Fruit fly (Drosophila melanogaster) whole organism, embryonic: ENCODE data around the gene Nph.

Source experiments
- Abd-B ChIP-seq: fragments of 200-800 bp; sonication (Bioruptor generic); optimal IDR thresholded peaks from 2 replicates; lab custom pipeline; 2018; ENCODE audit warnings: missing biosample characterization, mild to moderate bottlenecking, missing genetic modification characterization, moderate library complexity
- CG10979 ChIP-seq: fragments of 200-800 bp; sonication (Bioruptor generic); optimal IDR thresholded peaks from 2 replicates; lab custom pipeline; 2018; ENCODE audit warnings: missing biosample characterization, mild to moderate bottlenecking, missing genetic modification characterization, moderate library complexity
- CG4617 ChIP-seq: fragments of 200-800 bp; sonication (Bioruptor generic); optimal IDR thresholded peaks from 3 replicates; lab custom pipeline; 2016; ENCODE audit warnings: missing biosample characterization, missing genetic modification characterization, borderline replicate concordance
- gro ChIP-seq: fragments of 200-800 bp; sonication (Bioruptor generic); optimal IDR thresholded peaks from 2 replicates; lab custom pipeline; 2016; ENCODE audit warnings: missing biosample characterization, missing genetic modification characterization
- lbe ChIP-seq: fragments of 200-800 bp; sonication (Bioruptor generic); optimal IDR thresholded peaks from 2 replicates; lab custom pipeline; 2016; ENCODE audit warnings: missing biosample characterization, mild to moderate bottlenecking, missing genetic modification characterization
- sug ChIP-seq: fragments of 200-800 bp; optimal IDR thresholded peaks from 2 replicates; lab custom pipeline; 2019; ENCODE audit warnings: missing biosample characterization, mild to moderate bottlenecking, missing genetic modification characterization, moderate library complexity

dm6 chr3R:29993134-29993533, 11.5 kb downstream of the Nph start, which contains the start of gene Acph-1:
- TF ChIP-seq lbe (no peak), gro (no peak), CG4617 (no peak), sug (tag; lab: Kevin White, UChicago) (no peak), CG10979 (tag; lab: Kevin White, UChicago) (no peak), Abd-B (GFP tag; lab: Kevin White, UChicago) (no peak)
